Fruit fly (Drosophila melanogaster) whole organism, embryonic: ENCODE measurements around the gene kibra.

ENCODE experiments used
- Adf1 ChIP-seq: fragments of 200-800 bp; sonication (Bioruptor generic); IDR thresholded peaks from 2 replicates; pipeline ENCODE4 v1.3.6; 2022; ENCODE audit warnings: missing biosample characterization, missing genetic modification characterization
- CG10209 ChIP-seq: fragments of 200-800 bp; sonication (Bioruptor generic); optimal IDR thresholded peaks from 3 replicates; lab custom pipeline; 2017; ENCODE audit warnings: missing biosample characterization, mild to moderate bottlenecking, missing genetic modification characterization, missing genetic modification reagents
- CG10267 ChIP-seq: fragments of 200-800 bp; sonication (Bioruptor generic); optimal IDR thresholded peaks from 2 replicates; lab custom pipeline; 2018; ENCODE audit warnings: missing biosample characterization, mild to moderate bottlenecking, missing genetic modification characterization, moderate library complexity
- CG11085 ChIP-seq: fragments of 200-800 bp; sonication (Bioruptor generic); IDR thresholded peaks from 2 replicates; pipeline ENCODE4 v1.3.6; 2022; ENCODE audit warnings: missing biosample characterization, missing genetic modification characterization
- CG12104 ChIP-seq: fragments of 200-800 bp; sonication (Bioruptor generic); optimal IDR thresholded peaks from 3 replicates; lab custom pipeline; 2016; ENCODE audit warnings: missing biosample characterization, missing genetic modification characterization
- CG12219 ChIP-seq: fragments of 200-800 bp; sonication (Bioruptor generic); optimal IDR thresholded peaks from 3 replicates; lab custom pipeline; 2018; ENCODE audit warnings: missing biosample characterization, mild to moderate bottlenecking, missing genetic modification characterization
- CG1647 ChIP-seq: fragments of 200-800 bp; sonication (Bioruptor generic); optimal IDR thresholded peaks from 3 replicates; lab custom pipeline; 2016; ENCODE audit warnings: missing biosample characterization, missing genetic modification characterization
- CG16813 ChIP-seq: fragments of 200-800 bp; sonication (Bioruptor generic); IDR thresholded peaks from 3 replicates; pipeline ENCODE4 v1.3.6; 2022; ENCODE audit warnings: missing biosample characterization, missing genetic modification characterization; ENCODE audit not compliant: partially characterized antibody
- CG16815 ChIP-seq: fragments of 200-800 bp; sonication (Bioruptor generic); optimal IDR thresholded peaks from 3 replicates; lab custom pipeline; 2017; ENCODE audit warnings: missing biosample characterization, mild to moderate bottlenecking, missing genetic modification characterization
- CG16863 ChIP-seq: fragments of 200-800 bp; sonication (Bioruptor generic); optimal IDR thresholded peaks from 3 replicates; lab custom pipeline; 2016; ENCODE audit warnings: missing biosample characterization, missing genetic modification characterization
- CG17361 ChIP-seq: fragments of 200-800 bp; sonication (Bioruptor generic); IDR thresholded peaks from 3 replicates; pipeline ENCODE4 v1.3.6; 2022; ENCODE audit warnings: missing biosample characterization, missing genetic modification characterization
- CG18262 ChIP-seq: fragments of 200-800 bp; optimal IDR thresholded peaks from 3 replicates; lab custom pipeline; 2019; ENCODE audit warnings: missing biosample characterization, mild to moderate bottlenecking, missing genetic modification characterization, moderate library complexity
- CG18476 ChIP-seq: fragments of 200-800 bp; sonication (Bioruptor generic); optimal IDR thresholded peaks from 2 replicates; lab custom pipeline; 2016; ENCODE audit warnings: missing biosample characterization, mild to moderate bottlenecking, missing genetic modification characterization
- CG2202 ChIP-seq: fragments of 200-800 bp; sonication (Bioruptor generic); optimal IDR thresholded peaks from 2 replicates; lab custom pipeline; 2018; ENCODE audit warnings: missing biosample characterization, mild to moderate bottlenecking, missing genetic modification characterization
- CG2678 ChIP-seq: fragments of 200-800 bp; sonication (Bioruptor generic); optimal IDR thresholded peaks from 3 replicates; lab custom pipeline; 2019; ENCODE audit warnings: missing biosample characterization, mild to moderate bottlenecking, missing genetic modification characterization, moderate library complexity
- CG30020 ChIP-seq: fragments of 200-800 bp; optimal IDR thresholded peaks from 2 replicates; lab custom pipeline; 2019; ENCODE audit warnings: missing biosample characterization, mild to moderate bottlenecking, missing genetic modification characterization, moderate library complexity
- CG30403 ChIP-seq: fragments of 200-800 bp; sonication (Bioruptor generic); optimal IDR thresholded peaks from 3 replicates; lab custom pipeline; 2016; ENCODE audit warnings: missing biosample characterization, missing genetic modification characterization
- CG33213 ChIP-seq: fragments of 200-800 bp; sonication (Bioruptor generic); optimal IDR thresholded peaks from 3 replicates; lab custom pipeline; 2016; ENCODE audit warnings: missing biosample characterization, missing genetic modification characterization
- CG33557 ChIP-seq: fragments of 200-800 bp; sonication (Bioruptor generic); optimal IDR thresholded peaks from 2 replicates; lab custom pipeline; 2019; ENCODE audit warnings: missing biosample characterization, mild to moderate bottlenecking, missing genetic modification characterization, moderate library complexity
- CG34224 ChIP-seq: fragments of 200-800 bp; sonication (Bioruptor generic); IDR thresholded peaks from 3 replicates; pipeline ENCODE4 v1.3.6; 2022; ENCODE audit warnings: missing biosample characterization, missing genetic modification characterization; ENCODE audit not compliant: partially characterized antibody
- CG42726 ChIP-seq: fragments of 200-800 bp; sonication (Bioruptor generic); IDR thresholded peaks from 2 replicates; pipeline ENCODE4 v1.3.6; 2022; ENCODE audit warnings: missing biosample characterization, missing genetic modification characterization; ENCODE audit not compliant: partially characterized antibody
- CG4328 ChIP-seq: fragments of 200-800 bp; sonication (Bioruptor generic); optimal IDR thresholded peaks from 3 replicates; lab custom pipeline; 2017; ENCODE audit warnings: missing biosample characterization, missing genetic modification reagents, missing genetic modification characterization
- CG4424 ChIP-seq: fragments of 200-800 bp; sonication (Bioruptor generic); optimal IDR thresholded peaks from 3 replicates; lab custom pipeline; 2016; ENCODE audit warnings: missing biosample characterization, missing genetic modification characterization
- CG4730 ChIP-seq: fragments of 200-800 bp; sonication (Bioruptor generic); IDR thresholded peaks from 2 replicates; pipeline ENCODE4 v1.3.6; 2022; ENCODE audit warnings: missing biosample characterization, missing genetic modification characterization
- CG6854 ChIP-seq: fragments of 200-800 bp; sonication (Bioruptor generic); optimal IDR thresholded peaks from 3 replicates; lab custom pipeline; 2017; ENCODE audit warnings: missing biosample characterization, mild to moderate bottlenecking, missing genetic modification characterization
- CG7357 ChIP-seq: fragments of 200-800 bp; sonication (Bioruptor generic); IDR thresholded peaks from 3 replicates; pipeline ENCODE4 v1.3.6; 2022; ENCODE audit warnings: missing biosample characterization, missing genetic modification characterization
- CG9727 ChIP-seq: fragments of 200-800 bp; sonication (Bioruptor generic); optimal IDR thresholded peaks from 3 replicates; lab custom pipeline; 2017; ENCODE audit warnings: missing biosample characterization, mild to moderate bottlenecking, missing genetic modification characterization
- Dll ChIP-seq: fragments of 200-800 bp; sonication (Bioruptor generic); IDR thresholded peaks from 4 replicates; pipeline ENCODE4 v1.3.6; 2022; ENCODE audit warnings: missing biosample characterization, missing genetic modification characterization; ENCODE audit not compliant: partially characterized antibody
- Gsc ChIP-seq: fragments of 200-800 bp; sonication (Bioruptor generic); IDR thresholded peaks from 2 replicates; pipeline ENCODE4 v1.3.6; 2022; ENCODE audit warnings: missing biosample characterization, missing genetic modification characterization
- NK7.1 ChIP-seq: fragments of 200-800 bp; sonication (Bioruptor generic); optimal IDR thresholded peaks from 3 replicates; lab custom pipeline; 2016; ENCODE audit warnings: missing biosample characterization, missing genetic modification characterization
- Nf-YA ChIP-seq: fragments of 200-800 bp; sonication (Bioruptor generic); IDR thresholded peaks from 2 replicates; pipeline ENCODE4 v1.3.6; 2022; ENCODE audit warnings: missing biosample characterization, missing genetic modification characterization
- Nf-YB ChIP-seq: fragments of 200-800 bp; sonication (Bioruptor generic); optimal IDR thresholded peaks from 3 replicates; lab custom pipeline; 2019; ENCODE audit warnings: missing biosample characterization, mild to moderate bottlenecking, missing genetic modification characterization, moderate library complexity
- Scr ChIP-seq: fragments of 200-800 bp; sonication (Bioruptor generic); IDR thresholded peaks from 2 replicates; pipeline ENCODE4 v1.3.6; 2022; ENCODE audit warnings: missing biosample characterization, missing genetic modification characterization; ENCODE audit not compliant: partially characterized antibody
- Ssrp ChIP-seq: fragments of 200-800 bp; sonication (Bioruptor generic); optimal IDR thresholded peaks from 2 replicates; lab custom pipeline; 2018; ENCODE audit warnings: missing biosample characterization, mild to moderate bottlenecking, missing genetic modification characterization, moderate library complexity
- YL-1 ChIP-seq: fragments of 200-800 bp; sonication (Bioruptor generic); optimal IDR thresholded peaks from 3 replicates; lab custom pipeline; 2017; ENCODE audit warnings: missing biosample characterization, mild to moderate bottlenecking, missing genetic modification characterization
- bigmax ChIP-seq: fragments of 200-800 bp; sonication (Bioruptor generic); optimal IDR thresholded peaks from 2 replicates; lab custom pipeline; 2018; ENCODE audit warnings: missing biosample characterization, mild to moderate bottlenecking, missing genetic modification characterization
- dati ChIP-seq: fragments of 200-800 bp; sonication (Bioruptor generic); IDR thresholded peaks from 2 replicates; pipeline ENCODE4 v1.3.6; 2022; ENCODE audit warnings: missing biosample characterization, missing genetic modification characterization
- hkb ChIP-seq, 2 experiments: fragments of 200-800 bp in 1 of 2; fragments of >200 bp in 1 of 2; sonication (Bioruptor generic) in 1 of 2; IDR thresholded peaks in 1 of 2; optimal IDR thresholded peaks in 1 of 2; 2 replicates each; pipeline versions ENCODE4 v1.3.6 to Lab custom; 2017 to 2022; ENCODE audit warnings: missing biosample characterization in 1 of 2, missing genetic modification characterization in 1 of 2
- knrl ChIP-seq: fragments of 200-800 bp; sonication (Bioruptor generic); IDR thresholded peaks from 3 replicates; pipeline ENCODE4 v1.3.6; 2022; ENCODE audit warnings: missing biosample characterization, missing genetic modification characterization; ENCODE audit not compliant: partially characterized antibody
- nom ChIP-seq: fragments of 200-800 bp; sonication (Bioruptor generic); optimal IDR thresholded peaks from 2 replicates; lab custom pipeline; 2017; ENCODE audit warnings: missing biosample characterization, missing genetic modification characterization, mild to moderate bottlenecking, moderate library complexity, missing genetic modification reagents
- otp ChIP-seq: fragments of 200-800 bp; sonication (Bioruptor generic); IDR thresholded peaks from 3 replicates; pipeline ENCODE4, ENCODE4 v1.3.6; 2022; ENCODE audit warnings: missing biosample characterization, missing genetic modification characterization
- pnt ChIP-seq: fragments of 200-800 bp; sonication (Bioruptor generic); optimal IDR thresholded peaks from 3 replicates; lab custom pipeline; 2016; ENCODE audit warnings: missing biosample characterization, missing genetic modification characterization
- sc ChIP-seq, 3 experiments: fragments of >200 bp in 2 of 3; fragments of 200-800 bp in 1 of 3; sonication (Bioruptor generic) in 1 of 3; optimal IDR thresholded peaks; 2 replicates in 2 of 3; 3 replicates in 1 of 3; lab custom pipeline; 2017; ENCODE audit warnings: mild to moderate bottlenecking in 1 of 3, missing biosample characterization in 1 of 3, missing genetic modification characterization in 1 of 3, missing genetic modification reagents in 1 of 3
- sens ChIP-seq: fragments of 200-800 bp; sonication (Bioruptor generic); peaks from one replicate; lab custom pipeline; 2016; ENCODE audit warnings: missing biosample characterization, missing genetic modification characterization
- slbo ChIP-seq: fragments of 200-800 bp; sonication (Bioruptor generic); IDR thresholded peaks from 2 replicates; pipeline ENCODE4 v1.3.6; 2022; ENCODE audit warnings: missing biosample characterization, missing genetic modification characterization
- slou ChIP-seq: fragments of 200-800 bp; sonication (Bioruptor generic); optimal IDR thresholded peaks from 3 replicates; lab custom pipeline; 2016; ENCODE audit warnings: missing biosample characterization, missing genetic modification characterization
- sr ChIP-seq: fragments of 200-800 bp; sonication (Bioruptor generic); IDR thresholded peaks from 3 replicates; pipeline ENCODE4 v1.3.6; 2022; ENCODE audit warnings: missing biosample characterization, missing genetic modification characterization
- ssp ChIP-seq: fragments of 200-800 bp; sonication (Bioruptor generic); IDR thresholded peaks from 2 replicates; pipeline ENCODE4 v1.3.6; 2022; ENCODE audit warnings: missing biosample characterization, missing genetic modification characterization
- usp ChIP-seq: fragments of >200 bp; optimal IDR thresholded peaks from 2 replicates; lab custom pipeline; 2017; ENCODE audit warnings: missing biosample characterization, missing genetic modification characterization

kibra gene

DNA sequence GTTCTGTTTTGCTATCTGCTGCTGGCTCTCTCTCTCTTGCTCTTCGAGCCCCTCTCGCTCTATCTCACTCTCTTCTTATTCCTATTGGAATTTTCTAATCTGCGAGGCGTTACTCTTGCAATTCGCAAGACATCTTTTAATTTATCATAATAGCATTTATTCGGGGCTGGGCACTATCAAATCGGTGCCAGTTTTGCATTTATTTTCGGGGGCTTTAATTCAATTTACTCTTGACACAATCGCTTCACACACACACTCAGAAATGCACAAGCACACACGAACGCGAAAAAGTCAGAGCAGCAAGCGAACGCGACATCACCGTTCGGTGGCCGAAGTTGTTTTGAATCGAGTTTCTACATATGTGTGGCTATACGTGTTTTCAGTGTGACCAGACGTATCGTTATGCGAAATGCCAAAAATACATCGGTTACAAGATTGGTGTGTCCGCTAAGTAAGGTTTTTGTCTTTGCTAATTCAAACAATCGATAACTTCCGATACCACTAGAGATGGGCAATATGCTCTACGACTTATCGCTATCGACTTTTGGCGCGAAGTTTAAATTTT is 27.0 kb downstream of the kibra start, which contains the start of gene Meltrin (continued):
- peak; percentile 47 for TF ChIP-seq CG1647
- no peak for TF ChIP-seq CG42726 (GFP tag; lab: Robert Waterston, UW)
- TF ChIP-seq knrl (GFP tag; lab: Robert Waterston, UW) = no peak
- TF ChIP-seq CG11085 (GFP tag; lab: Robert Waterston, UW) = no peak
- peak; percentile 86 for TF ChIP-seq sens (GFP tag; lab: Kevin White, UChicago)
- TF ChIP-seq hkb (optimal IDR thresholded peaks at IDR 0.05; lab: Kevin White, UChicago) = no peak
- no peak for TF ChIP-seq hkb (GFP tag; IDR thresholded peaks at IDR 0.05; lab: Robert Waterston, UW)
- TF ChIP-seq sr (GFP tag; lab: Robert Waterston, UW) = no peak
- TF ChIP-seq CG17361 = no peak
- peak; percentile 44 for TF ChIP-seq CG12219
- TF ChIP-seq CG30403 (GFP tag; lab: Kevin White, UChicago) = peak; percentile 6
- peak; percentile 53 for TF ChIP-seq NK7.1 (GFP tag; lab: Kevin White, UChicago)
- TF ChIP-seq CG16813 (GFP tag; lab: Robert Waterston, UW) = no peak
- peak; percentile 42 for TF ChIP-seq CG30020 (tag; lab: Kevin White, UChicago)
- TF ChIP-seq CG4730 (GFP tag; lab: Robert Waterston, UW) = no peak
- TF ChIP-seq CG10209 (GFP tag; lab: Kevin White, UChicago) = peak; percentile 43
- TF ChIP-seq CG18262 (tag; lab: Kevin White, UChicago) = peak; percentile 56
- TF ChIP-seq CG7357 (GFP tag; lab: Robert Waterston, UW) = no peak
- TF ChIP-seq sc (optimal IDR thresholded peaks at IDR 0.05; lab: Kevin White, UChicago) = no peak
- TF ChIP-seq sc (GFP tag; optimal IDR thresholded peaks at IDR 0.05; lab: Kevin White, UChicago) = no peak
- TF ChIP-seq CG9727 (GFP tag; lab: Kevin White, UChicago) = peak; percentile 20
- peak; percentile 75 for TF ChIP-seq nom (GFP tag; lab: Kevin White, UChicago)
- TF ChIP-seq CG12104 (GFP tag; lab: Kevin White, UChicago) = no peak
- no peak for TF ChIP-seq Ssrp (tag; lab: Kevin White, UChicago)
- TF ChIP-seq CG10267 (tag; lab: Kevin White, UChicago) = peak; percentile 71
- TF ChIP-seq CG2202 = peak; percentile 47
- peak; percentile 58 for TF ChIP-seq CG2678 (tag; lab: Kevin White, UChicago)
- TF ChIP-seq CG33213 = peak; percentile 76
- TF ChIP-seq CG33557 (GFP tag; lab: Kevin White, UChicago) = peak; percentile 54
- TF ChIP-seq pnt = peak; percentile 9
- TF ChIP-seq CG34224 (GFP tag; lab: Robert Waterston, UW) = no peak
- TF ChIP-seq YL-1 (GFP tag; lab: Kevin White, UChicago) = peak; percentile 71
- TF ChIP-seq Gsc (GFP tag; lab: Robert Waterston, UW) = no peak
- TF ChIP-seq CG16815 = no peak
- TF ChIP-seq ssp (GFP tag; lab: Robert Waterston, UW) = no peak
- no peak for TF ChIP-seq slbo (GFP tag; lab: Robert Waterston, UW)
- peak; percentile 60 for TF ChIP-seq Nf-YB
- TF ChIP-seq CG6854 (GFP tag; lab: Kevin White, UChicago) = peak; percentile 67
- no peak for TF ChIP-seq dati (GFP tag; lab: Robert Waterston, UW)
- TF ChIP-seq slou (GFP tag; lab: Kevin White, UChicago) = peak; percentile 29
- no peak for TF ChIP-seq CG16863 (GFP tag; lab: Kevin White, UChicago)
- TF ChIP-seq CG4424 (GFP tag; lab: Kevin White, UChicago) = peak; percentile 32
- no peak for TF ChIP-seq Dll
- TF ChIP-seq CG4328 = peak; percentile 29
- TF ChIP-seq Scr (GFP tag; lab: Robert Waterston, UW) = no peak
- TF ChIP-seq Nf-YA = no peak
- TF ChIP-seq CG18476 (GFP tag; lab: Kevin White, UChicago) = no peak
- no peak for TF ChIP-seq otp
- TF ChIP-seq usp (GFP tag; lab: Kevin White, UChicago) = no peak
- peak; percentile 13 for TF ChIP-seq bigmax (GFP tag; lab: Kevin White, UChicago)
- no peak for TF ChIP-seq Adf1
